Fruit fly (Drosophila melanogaster): ENCODE data around the gene PIG-H.

Gene PIG-H

DNA sequence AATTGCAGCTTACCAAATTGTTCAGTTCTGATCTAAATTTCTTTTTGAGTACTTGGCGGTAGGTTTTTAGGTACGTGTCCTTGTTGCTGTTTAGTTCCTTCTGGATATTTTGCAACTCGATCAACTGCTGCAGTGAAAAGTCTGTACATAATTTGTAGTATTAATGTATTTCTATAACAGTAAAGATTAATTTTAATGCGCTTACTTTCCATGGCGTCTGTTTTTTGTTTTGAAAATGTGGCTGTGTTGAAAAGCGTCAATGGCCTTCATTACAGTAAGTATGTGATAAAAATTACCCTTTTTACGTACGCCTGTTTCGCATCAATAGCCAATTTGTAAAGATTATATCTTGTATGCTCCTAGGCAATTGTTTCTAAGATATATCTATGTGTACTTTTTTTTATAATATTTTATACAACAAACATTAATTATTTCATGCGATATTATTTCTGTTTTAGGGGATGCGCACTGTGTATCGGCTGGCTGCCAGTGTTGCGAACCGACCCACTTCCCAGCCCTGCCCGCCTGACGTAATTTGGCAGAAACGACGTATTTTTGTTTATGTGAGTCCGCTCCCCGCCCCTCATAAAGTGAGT lies 1.5 kb downstream of the PIG-H start, which contains the start of the genes Kmn2 and CG2698 (continued):
- TF ChIP-seq CG31365 (tag; optimal IDR thresholded peaks at IDR 0.05) (peak; percentile 70), Lim3 (GFP tag; IDR thresholded peaks at IDR 0.05) (peak; percentile 96), ssp (GFP tag; IDR thresholded peaks at IDR 0.05) (peak; percentile 94), bbx (GFP tag; IDR thresholded peaks at IDR 0.05; ENCODE audit: partially characterized antibody) (peak; percentile 48; the same call in 1 of the 2 replicates), CG31388 (GFP tag; optimal IDR thresholded peaks at IDR 0.05) (peak; percentile 90), lbe (GFP tag; optimal IDR thresholded peaks at IDR 0.05) (peak; percentile 92), Hmr (GFP tag; optimal IDR thresholded peaks at IDR 0.05) (peak; percentile 96), gcm2 (GFP tag; optimal IDR thresholded peaks at IDR 0.05) (peak; percentile 73), NFAT (GFP tag; IDR thresholded peaks at IDR 0.05) (peak; percentile 96), CG14710 (tag; optimal IDR thresholded peaks at IDR 0.05) (peak; percentile 96), knrl (GFP tag; IDR thresholded peaks at IDR 0.05; ENCODE audit: partially characterized antibody) (peak; percentile 55; the same call in 2 of the 3 replicates), cas (GFP tag; IDR thresholded peaks at IDR 0.05) (peak; percentile 96), CG1529 (GFP tag; optimal IDR thresholded peaks at IDR 0.05) (peak; percentile 89), CG13296 (GFP tag; optimal IDR thresholded peaks at IDR 0.05) (peak; percentile 93), crp (GFP tag; optimal IDR thresholded peaks at IDR 0.05) (peak; percentile 18 to 74), so (GFP tag; IDR thresholded peaks at IDR 0.05) (peak; percentile 95), lmd (GFP tag; IDR thresholded peaks at IDR 0.05) (peak; percentile 99), sd (tag; optimal IDR thresholded peaks at IDR 0.05) (peak; percentile 81), sqz (GFP tag; optimal IDR thresholded peaks at IDR 0.05) (peak; percentile 90), CG2120 (GFP tag; optimal IDR thresholded peaks at IDR 0.05) (peak; percentile 95), CG15514 (GFP tag; optimal IDR thresholded peaks at IDR 0.05) (peak; percentile 90), CG11398 (GFP tag; optimal IDR thresholded peaks at IDR 0.05) (no peak), vnd (GFP tag; IDR thresholded peaks at IDR 0.05; ENCODE audit: partially characterized antibody) (0 out of 3 replicates have a peak, but pooled peaks have one; percentile 48), dan (GFP tag; IDR thresholded peaks at IDR 0.05) (peak; percentile 93), al (GFP tag; IDR thresholded peaks at IDR 0.05) (peak; percentile 97), Blimp-1 (GFP tag; optimal IDR thresholded peaks at IDR 0.05) (peak; percentile 92), tx (GFP tag; optimal IDR thresholded peaks at IDR 0.05) (peak; percentile 73), p53 (GFP tag; optimal IDR thresholded peaks at IDR 0.05) (no peak), Ada2b (GFP tag; IDR thresholded peaks at IDR 0.05) (peak; percentile 96), fru (optimal IDR thresholded peaks at IDR 0.05) (no peak), CG5180 (GFP tag; optimal IDR thresholded peaks at IDR 0.05) (peak; percentile 78), CG8765 (GFP tag; IDR thresholded peaks at IDR 0.05) (peak; percentile 97), CG30431 (GFP tag; optimal IDR thresholded peaks at IDR 0.05) (peak; percentile 91), YL-1 (GFP tag; optimal IDR thresholded peaks at IDR 0.05) (peak; percentile 94), amos (GFP tag; IDR thresholded peaks at IDR 0.05; ENCODE audit: partially characterized antibody) (peak; percentile 36; the same call in 1 of the 2 replicates), pzg (GFP tag; optimal IDR thresholded peaks at IDR 0.05) (peak; percentile 62), Abd-B (GFP tag; optimal IDR thresholded peaks at IDR 0.05) (peak; percentile 98), Ssrp (tag; optimal IDR thresholded peaks at IDR 0.05) (peak; percentile 95), CG12104 (GFP tag; optimal IDR thresholded peaks at IDR 0.05) (peak; percentile 92), pum (GFP tag; optimal IDR thresholded peaks at IDR 0.05) (peak; percentile 85), CG17359 (tag; optimal IDR thresholded peaks at IDR 0.05) (peak; percentile 96), CG12744 (GFP tag; optimal IDR thresholded peaks at IDR 0.05) (peak; percentile 73), jumu (GFP tag; optimal IDR thresholded peaks at IDR 0.05) (peak; percentile 79), br (optimal IDR thresholded peaks at IDR 0.05) (no peak), CG2875 (GFP tag; optimal IDR thresholded peaks at IDR 0.05) (peak; percentile 91), Lpt (GFP tag; optimal IDR thresholded peaks at IDR 0.05) (no peak), phol (tag; optimal IDR thresholded peaks at IDR 0.05) (peak; percentile 97), CG6175 (GFP tag; IDR thresholded peaks at IDR 0.05) (peak; percentile 92), H15 (GFP tag; IDR thresholded peaks at IDR 0.05) (peak; percentile 97), CG13775 (GFP tag; optimal IDR thresholded peaks at IDR 0.05) (peak; percentile 94)

All from whole organism, embryonic.